Fruit fly (Drosophila melanogaster): ENCODE data around the gene CG9259.

The CG9259 gene

DNA sequence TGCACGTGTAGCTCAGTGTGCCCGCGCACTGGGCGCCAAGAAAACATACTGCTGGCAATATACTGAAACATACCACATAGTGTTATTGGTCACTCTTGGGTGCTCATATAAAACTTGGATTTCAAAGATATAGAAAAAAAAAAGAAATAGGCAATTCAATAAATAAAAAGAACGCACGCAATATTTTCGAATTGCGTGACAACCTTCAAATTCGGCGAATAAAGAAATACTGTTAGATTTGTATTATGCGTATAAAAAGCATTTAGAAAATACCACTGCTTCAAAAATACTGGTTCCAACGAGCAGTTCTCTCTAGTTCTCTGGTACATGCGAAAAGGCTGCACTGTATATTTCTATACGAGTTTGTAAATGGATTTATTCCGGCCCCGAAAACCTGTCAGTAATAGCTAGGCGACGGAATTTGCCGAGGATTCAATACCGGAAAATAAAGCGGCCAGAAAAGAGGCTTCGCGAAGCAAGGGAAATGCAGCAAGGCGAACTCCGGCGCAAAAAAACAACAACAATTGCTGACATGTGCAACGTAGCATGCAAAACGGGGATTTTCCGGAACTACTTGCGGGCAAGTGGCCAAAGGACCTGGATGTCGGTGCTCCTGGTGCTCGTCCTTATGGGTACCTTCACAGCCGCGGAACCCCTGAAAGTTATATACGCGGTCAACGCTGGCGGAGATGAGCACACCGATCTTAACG, 13.4 kb downstream of the CG9259 start, which contains the start of gene CG9257 (continued):
- TF ChIP-seq CG13287 (GFP tag; IDR thresholded peaks at IDR 0.05; ENCODE audit: partially characterized antibody), result peak; percentile 18; the same call in 1 of the 2 replicates
- no peak for TF ChIP-seq kay (GFP tag; optimal IDR thresholded peaks at IDR 0.05)
- no peak for TF ChIP-seq bsh (GFP tag; optimal IDR thresholded peaks at IDR 0.05)
- TF ChIP-seq CG12104 (GFP tag; optimal IDR thresholded peaks at IDR 0.05), result no peak
- peak; percentile 38 for TF ChIP-seq CG18011 (GFP tag; optimal IDR thresholded peaks at IDR 0.05)
- no peak for TF ChIP-seq nerfin-1 (tag; optimal IDR thresholded peaks at IDR 0.05)
- peak; percentile 6 for TF ChIP-seq CG13424 (tag; optimal IDR thresholded peaks at IDR 0.05)
- peak; percentile 43 for TF ChIP-seq HmgZ (tag; optimal IDR thresholded peaks at IDR 0.05)
- TF ChIP-seq CG2875 (GFP tag; optimal IDR thresholded peaks at IDR 0.05), result no peak

DNA sequence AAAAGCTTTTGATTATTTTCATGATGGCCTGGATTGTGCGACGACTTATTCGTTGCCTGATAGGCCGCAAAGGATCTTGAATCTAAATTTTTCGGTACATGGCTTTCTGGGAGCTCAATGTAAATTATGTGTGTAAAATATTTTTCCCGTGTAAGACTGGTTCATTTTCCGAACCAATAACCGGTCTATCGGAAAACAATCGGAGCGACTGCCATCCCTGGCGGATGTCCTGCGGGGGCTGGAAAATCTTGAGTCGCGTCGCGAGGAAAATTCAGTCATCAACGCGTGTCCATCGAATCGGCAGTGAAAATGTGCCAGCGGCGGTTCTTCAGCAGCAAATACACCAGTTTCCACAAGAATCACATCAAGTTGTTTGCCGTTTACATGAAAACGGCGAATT, 15.2 kb downstream of the CG9259 start, which contains the start of the genes CG46307 and Nhe2:
CG46307 (plus strand) TSS at position 243 of the 400 bp plus-strand sequence.
Nhe2 (plus strand) TSS at position 243 of the 400 bp plus-strand sequence.
- TF ChIP-seq CG12942 (GFP tag; optimal IDR thresholded peaks at IDR 0.05) (no peak), CG2875 (GFP tag; optimal IDR thresholded peaks at IDR 0.05) (no peak), toy (GFP tag; IDR thresholded peaks at IDR 0.05) (no peak), Xbp1 (GFP tag; optimal IDR thresholded peaks at IDR 0.05) (peak; percentile 4), CG7963 (GFP tag; IDR thresholded peaks at IDR 0.05; ENCODE audit: partially characterized antibody) (0 out of 3 replicates have a peak, but pooled peaks have one; percentile 17), grau (tag; optimal IDR thresholded peaks at IDR 0.05) (no peak), ase (GFP tag; IDR thresholded peaks at IDR 0.05) (no peak), disco-r (GFP tag; optimal IDR thresholded peaks at IDR 0.05) (no peak), CG7271 (tag; optimal IDR thresholded peaks at IDR 0.05) (no peak), Rfx (GFP tag; IDR thresholded peaks at IDR 0.05) (no peak), lab (GFP tag; optimal IDR thresholded peaks at IDR 0.05) (no peak), CG8478 (optimal IDR thresholded peaks at IDR 0.05) (no peak), CG12391 (tag; optimal IDR thresholded peaks at IDR 0.05) (no peak), Atf-2 (GFP tag; optimal IDR thresholded peaks at IDR 0.05) (no peak), sens-2 (GFP tag; IDR thresholded peaks at IDR 0.05) (no peak), CG16863 (GFP tag; optimal IDR thresholded peaks at IDR 0.05) (no peak), Abd-B (GFP tag; optimal IDR thresholded peaks at IDR 0.05) (no peak), CG8089 (GFP tag; optimal IDR thresholded peaks at IDR 0.05) (no peak), CG17568 (GFP tag; optimal IDR thresholded peaks at IDR 0.05) (no peak), CG7928 (GFP tag; optimal IDR thresholded peaks at IDR 0.05) (peak; percentile 83), CG4820 (GFP tag; optimal IDR thresholded peaks at IDR 0.05) (no peak), CG12744 (GFP tag; optimal IDR thresholded peaks at IDR 0.05) (no peak), CG10654 (GFP tag; optimal IDR thresholded peaks at IDR 0.05) (no peak), zfh1 (GFP tag; IDR thresholded peaks at IDR 0.05) (no peak), corto (GFP tag; optimal IDR thresholded peaks at IDR 0.05) (no peak), kni (GFP tag; optimal IDR thresholded peaks at IDR 0.05) (no peak), CG11398 (GFP tag; optimal IDR thresholded peaks at IDR 0.05) (no peak), mam (GFP tag; optimal IDR thresholded peaks at IDR 0.05) (no peak), CG3281 (GFP tag; optimal IDR thresholded peaks at IDR 0.05) (no peak), Deaf1 (tag; optimal IDR thresholded peaks at IDR 0.05) (peak; percentile 17), HLH4C (GFP tag; IDR thresholded peaks at IDR 0.05; ENCODE audit: partially characterized antibody) (no peak), pros (GFP tag; optimal IDR thresholded peaks at IDR 0.05) (peak; percentile 59), CG1529 (GFP tag; optimal IDR thresholded peaks at IDR 0.05) (no peak), CG15696 (tag; optimal IDR thresholded peaks at IDR 0.05) (no peak), Fer2 (tag; optimal IDR thresholded peaks at IDR 0.05) (no peak), ab (GFP tag; optimal IDR thresholded peaks at IDR 0.05) (no peak), CG9817 (tag; optimal IDR thresholded peaks at IDR 0.05) (no peak), tio (GFP tag; optimal IDR thresholded peaks at IDR 0.05) (no peak), CG16815 (GFP tag; optimal IDR thresholded peaks at IDR 0.05) (no peak), CG4328 (GFP tag; optimal IDR thresholded peaks at IDR 0.05) (no peak)

Data from whole organism, embryonic.